Worm (Caenorhabditis elegans) whole organism, late embryonic: ENCODE data around the gene hlh-25.

Source experiments
- C08G9.2 ChIP-seq: sonication (generic microtip); optimal IDR thresholded peaks from 2 replicates; lab custom pipeline; 2016; ENCODE audit warnings: mild to moderate bottlenecking, missing genetic modification characterization, moderate library complexity, missing compliant biosample characterization
- ceh-31 ChIP-seq: sonication (generic microtip); optimal IDR thresholded peaks from 2 replicates; lab custom pipeline; 2016; ENCODE audit warnings: missing genetic modification characterization, missing compliant biosample characterization
- dve-1 ChIP-seq: sonication (generic microtip); optimal IDR thresholded peaks from 2 replicates; lab custom pipeline; 2017; ENCODE audit warnings: antibody characterized with exemption, mild to moderate bottlenecking, missing genetic modification characterization, missing compliant biosample characterization
- elt-2 ChIP-seq: sonication (generic microtip); optimal IDR thresholded peaks from 2 replicates; lab custom pipeline; 2016; ENCODE audit warnings: missing genetic modification reagents, missing genetic modification characterization, missing compliant biosample characterization
- nhr-11 ChIP-seq: fragments of 150-350 bp; optimal IDR thresholded peaks from 2 replicates; lab custom pipeline; 2014; ENCODE audit warnings: missing biosample characterization, missing genetic modification characterization
- sox-4 ChIP-seq: sonication (generic microtip); optimal IDR thresholded peaks from 2 replicates; lab custom pipeline; 2017; ENCODE audit warnings: mild to moderate bottlenecking, missing genetic modification characterization, inconsistent platforms, missing compliant biosample characterization
- unc-55 ChIP-seq: sonication (generic microtip); optimal IDR thresholded peaks from 2 replicates; lab custom pipeline; 2017; ENCODE audit warnings: missing biosample characterization, missing genetic modification reagents, missing genetic modification characterization

- peak; percentile 65 for TF ChIP-seq ceh-31
- no peak for TF ChIP-seq unc-55 (GFP tag; lab: Kevin White, UChicago)
- TF ChIP-seq elt-2, result no peak
- peak; percentile 13 for TF ChIP-seq C08G9.2
- TF ChIP-seq nhr-11 (tag; lab: Kevin White, UChicago), result no peak
- TF ChIP-seq dve-1 (tag; lab: Kevin White, UChicago), result no peak
- TF ChIP-seq sox-4 (tag; lab: Kevin White, UChicago), result no peak
These were observed 23.4 kb upstream of the hlh-25 start for ce11 chrII:5511417-5512353.
